Worm (Caenorhabditis elegans): ENCODE results near the gene B0457.4.

Gene B0457.4

DNA sequence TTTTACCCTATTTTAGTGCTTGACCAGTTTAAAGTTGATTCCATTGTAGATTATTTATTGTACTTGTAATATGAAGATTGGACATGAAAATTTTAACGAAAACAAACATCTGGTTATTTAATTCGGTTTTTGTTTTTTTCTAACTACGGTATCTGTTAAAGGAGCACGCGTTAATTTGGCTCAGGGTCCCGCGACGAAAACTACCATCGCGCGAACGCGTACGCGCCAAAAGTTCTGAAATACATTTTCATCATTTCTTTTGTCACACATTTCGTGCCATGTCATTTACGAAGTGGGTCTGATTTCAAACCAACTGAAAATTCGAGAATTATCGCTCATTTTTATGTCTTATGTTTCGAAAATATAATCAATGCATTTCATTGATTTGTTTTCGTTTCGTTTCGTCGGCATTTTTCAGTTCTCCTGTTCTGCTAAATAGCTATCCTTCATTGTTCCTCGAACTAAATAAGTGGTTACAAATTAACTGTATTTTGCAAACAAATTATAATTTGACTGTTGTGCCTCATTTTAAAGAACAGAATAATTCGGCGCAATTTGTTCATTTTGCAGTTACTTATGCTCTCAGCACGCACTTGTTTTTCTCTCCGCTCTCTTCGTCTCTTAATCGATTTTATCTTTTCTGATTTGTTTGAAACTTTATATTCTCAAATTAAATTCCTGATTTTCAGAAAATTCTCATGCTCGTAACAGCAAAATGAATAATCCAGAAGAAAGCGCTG lies 22.0 kb upstream of the B0457.4 start, which contains the start of gene T21B10.3:
T21B10.3 (plus strand) TSS at position 690 of the 740 bp plus-strand sequence.
- TF ChIP-seq rnt-1 (tag; optimal IDR thresholded peaks at IDR 0.05) (no peak), hlh-13 (GFP tag; optimal IDR thresholded peaks at IDR 0.05) (no peak), che-1 (tag; optimal IDR thresholded peaks at IDR 0.05) (no peak), pha-2 (tag; optimal IDR thresholded peaks at IDR 0.05) (no peak), sox-4 (tag; optimal IDR thresholded peaks at IDR 0.05) (no peak), npax-4 (tag; optimal IDR thresholded peaks at IDR 0.05) (no peak), ceh-22 (tag; optimal IDR thresholded peaks at IDR 0.05) (no peak), odd-2 (tag; optimal IDR thresholded peaks at IDR 0.05) (no peak), unc-3 (GFP tag; conservative IDR thresholded peaks at IDR 0.05) (no peak), unc-3 (tag; optimal IDR thresholded peaks at IDR 0.05) (no peak), ceh-18 (tag; optimal IDR thresholded peaks at IDR 0.05) (no peak), lin-11 (tag; optimal IDR thresholded peaks at IDR 0.05) (no peak), Y22D7AL.16 (tag; optimal IDR thresholded peaks at IDR 0.05) (no peak), ceh-31 (tag; optimal IDR thresholded peaks at IDR 0.05) (no peak), ets-4 (tag; optimal IDR thresholded peaks at IDR 0.05) (no peak), K02D7.2 (tag; optimal IDR thresholded peaks at IDR 0.05) (no peak), ttx-3 (tag; optimal IDR thresholded peaks at IDR 0.05) (no peak), F13H6.1 (tag; optimal IDR thresholded peaks at IDR 0.05) (no peak), hlh-6 (tag; optimal IDR thresholded peaks at IDR 0.05) (no peak), ceh-6 (GFP tag; optimal IDR thresholded peaks at IDR 0.05) (no peak)

DNA sequence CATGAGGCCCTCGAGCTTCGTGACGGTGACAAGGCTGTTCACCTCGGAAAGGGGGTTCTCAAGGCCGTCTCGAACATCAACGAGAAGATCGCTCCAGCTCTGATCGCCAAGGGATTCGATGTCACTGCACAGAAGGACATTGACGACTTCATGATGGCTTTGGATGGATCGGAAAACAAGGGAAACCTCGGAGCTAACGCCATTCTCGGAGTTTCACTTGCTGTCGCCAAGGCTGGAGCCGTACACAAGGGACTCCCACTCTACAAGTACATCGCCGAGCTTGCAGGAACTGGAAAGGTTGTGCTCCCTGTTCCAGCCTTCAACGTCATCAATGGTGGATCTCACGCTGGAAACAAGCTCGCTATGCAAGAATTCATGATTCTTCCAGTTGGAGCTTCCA lies 20.6 kb upstream of the B0457.4 start:
- TF ChIP-seq lin-11 (tag; optimal IDR thresholded peaks at IDR 0.05) (no peak), ceh-19 (GFP tag; optimal IDR thresholded peaks at IDR 0.05) (no peak), pat-9 (tag; optimal IDR thresholded peaks at IDR 0.05) (no peak), tbx-2 (tag; optimal IDR thresholded peaks at IDR 0.05) (no peak), nfya-1 (tag; optimal IDR thresholded peaks at IDR 0.05) (no peak), npax-4 (tag; optimal IDR thresholded peaks at IDR 0.05) (no peak), ceh-22 (tag; optimal IDR thresholded peaks at IDR 0.05) (no peak), pax-1 (tag; optimal IDR thresholded peaks at IDR 0.05) (no peak), mec-3 (tag; optimal IDR thresholded peaks at IDR 0.05; ENCODE audit: borderline replicate concordance) (no peak), pag-3 (tag; optimal IDR thresholded peaks at IDR 0.05; ENCODE audit: borderline replicate concordance) (no peak), fkh-6 (tag; optimal IDR thresholded peaks at IDR 0.05) (no peak), K09A11.1 (tag; optimal IDR thresholded peaks at IDR 0.05; ENCODE audit: insufficient read depth) (no peak), elt-2 (tag; optimal IDR thresholded peaks at IDR 0.05) (no peak), pqm-1 (tag; optimal IDR thresholded peaks at IDR 0.05) (no peak), unc-86 (tag; optimal IDR thresholded peaks at IDR 0.05) (no peak), pha-2 (tag; optimal IDR thresholded peaks at IDR 0.05) (no peak), hlh-8 (tag; optimal IDR thresholded peaks at IDR 0.05) (no peak)

DNA sequence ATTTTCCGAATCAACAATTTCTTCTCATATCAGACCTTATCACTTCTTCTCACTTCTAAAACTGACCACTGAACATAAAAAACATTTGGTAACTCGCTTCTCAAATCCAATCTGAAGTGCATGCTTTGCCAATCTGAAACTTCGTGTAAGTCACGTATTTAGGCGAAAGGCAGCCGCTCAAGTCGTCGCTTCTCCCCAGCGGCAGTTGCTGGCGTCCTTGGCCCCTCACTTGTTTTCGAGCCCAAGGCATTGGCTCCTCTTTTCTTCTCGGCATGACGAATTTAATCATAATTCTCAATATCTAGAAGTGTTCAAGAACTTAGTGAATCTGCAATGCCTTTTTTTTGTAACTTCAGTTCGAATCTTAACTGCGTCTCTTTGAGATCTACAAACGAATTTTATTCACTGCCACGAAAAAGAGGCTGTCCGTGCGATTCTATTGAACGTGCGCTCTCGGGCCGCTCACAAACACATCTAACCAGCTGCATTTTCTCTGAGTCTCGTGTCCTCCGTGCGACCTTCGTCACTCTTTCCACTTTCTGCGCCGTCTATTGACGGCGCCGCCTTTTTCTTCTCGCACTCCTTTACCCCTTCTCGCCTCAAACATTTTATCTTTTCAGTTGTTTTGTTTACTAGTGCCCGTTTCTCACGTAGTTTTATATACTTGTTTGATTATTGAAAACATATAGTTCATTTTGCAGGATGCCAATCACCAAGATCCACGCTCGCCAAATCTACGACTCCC lies 19.7 kb upstream of the B0457.4 start:
- peak; percentile 29 for TF ChIP-seq unc-42 (tag; optimal IDR thresholded peaks at IDR 0.05)
- no peak for TF ChIP-seq hlh-30 (tag; optimal IDR thresholded peaks at IDR 0.05; ENCODE audit: insufficient read depth)
- peak; percentile 9 for TF ChIP-seq sdc-2 (tag; optimal IDR thresholded peaks at IDR 0.05)
- TF ChIP-seq ceh-18 (tag; optimal IDR thresholded peaks at IDR 0.05) = peak; percentile 11

Measured in whole organism, late embryonic.